Worm (Caenorhabditis elegans) whole organism, young adult: ENCODE results near the gene D2096.7.

Experiments used
- B0336.3 ChIP-seq: fragments of 200-800 bp; sonication (Bioruptor generic); IDR thresholded peaks from 2 replicates; pipeline ENCODE4 v1.3.6; 2022; ENCODE audit warnings: missing genetic modification characterization, missing compliant biosample characterization
- C06A6.2 ChIP-seq: fragments of 200-800 bp; sonication (Bioruptor generic); conservative IDR thresholded peaks from 2 replicates; pipeline ENCODE4 v1.3.6; 2022; ENCODE audit warnings: missing genetic modification characterization, missing compliant biosample characterization
- C17E4.6 ChIP-seq: fragments of 200-800 bp; sonication (Bioruptor generic); IDR thresholded peaks from 2 replicates; pipeline ENCODE4 v1.3.6; 2022; ENCODE audit warnings: missing genetic modification reagents, missing genetic modification characterization, missing compliant biosample characterization
- D2030.7 ChIP-seq: fragments of 200-800 bp; sonication (Bioruptor generic); IDR thresholded peaks from 2 replicates; pipeline ENCODE4 v1.3.6; 2022; ENCODE audit warnings: missing genetic modification reagents, missing genetic modification characterization, missing compliant biosample characterization
- F10E7.11 ChIP-seq: sonication (generic microtip); optimal IDR thresholded peaks from 2 replicates; lab custom pipeline; 2017; ENCODE audit warnings: mild to moderate bottlenecking, missing genetic modification characterization, moderate library complexity, missing compliant biosample characterization
- F22D6.2 ChIP-seq: sonication (generic microtip); optimal IDR thresholded peaks from 2 replicates; lab custom pipeline; 2016; ENCODE audit warnings: mild to moderate bottlenecking, missing genetic modification characterization, missing compliant biosample characterization
- F33H1.4 ChIP-seq: fragments of 200-800 bp; sonication (Bioruptor generic); IDR thresholded peaks from 2 replicates; pipeline ENCODE4 v1.3.6; 2022; ENCODE audit warnings: missing genetic modification reagents, missing genetic modification characterization, missing compliant biosample characterization
- F37B4.10 ChIP-seq: fragments of 200-800 bp; sonication (Bioruptor generic); IDR thresholded peaks from 2 replicates; pipeline ENCODE4 v1.3.6; 2022; ENCODE audit warnings: missing genetic modification characterization, missing compliant biosample characterization
- F52B5.7 ChIP-seq: sonication (generic microtip); optimal IDR thresholded peaks from 2 replicates; lab custom pipeline; 2016; ENCODE audit warnings: mild to moderate bottlenecking, missing genetic modification characterization, missing compliant biosample characterization
- F57A8.1 ChIP-seq: fragments of 200-800 bp; sonication (Bioruptor generic); optimal IDR thresholded peaks from 2 replicates; lab custom pipeline; 2018; ENCODE audit warnings: mild to moderate bottlenecking, missing genetic modification characterization, moderate library complexity, missing compliant biosample characterization
- K12H6.12 ChIP-seq: fragments of 200-800 bp; sonication (Bioruptor generic); optimal IDR thresholded peaks from 2 replicates; lab custom pipeline; 2018; ENCODE audit warnings: mild to moderate bottlenecking, missing genetic modification characterization, missing compliant biosample characterization
- Y53F4B.3 ChIP-seq: fragments of 200-800 bp; sonication (Bioruptor generic); IDR thresholded peaks from 2 replicates; pipeline ENCODE4 v1.3.6; 2022; ENCODE audit warnings: missing genetic modification reagents, missing genetic modification characterization, missing compliant biosample characterization
- Y79H2A.3 ChIP-seq: fragments of 200-800 bp; sonication (Bioruptor generic); conservative IDR thresholded peaks from 2 replicates; pipeline ENCODE4 v1.3.6; 2022; ENCODE audit warnings: missing genetic modification reagents, missing genetic modification characterization, missing compliant biosample characterization
- akir-1 ChIP-seq: fragments of 200-800 bp; sonication (Bioruptor generic); optimal IDR thresholded peaks from 2 replicates; lab custom pipeline; 2018; ENCODE audit warnings: mild to moderate bottlenecking, missing genetic modification characterization, moderate library complexity, missing compliant biosample characterization
- aptf-3 ChIP-seq: fragments of 200-800 bp; sonication (Bioruptor generic); IDR thresholded peaks from 2 replicates; pipeline ENCODE4 v1.3.6; 2022; ENCODE audit warnings: missing genetic modification characterization, missing compliant biosample characterization
- ccch-3 ChIP-seq: fragments of 200-800 bp; sonication (Bioruptor generic); optimal IDR thresholded peaks from 2 replicates; lab custom pipeline; 2018; ENCODE audit warnings: mild to moderate bottlenecking, missing genetic modification characterization, missing compliant biosample characterization
- cebp-2 ChIP-seq: fragments of 200-800 bp; sonication (Bioruptor generic); IDR thresholded peaks from 2 replicates; pipeline ENCODE4 v1.3.6; 2022; ENCODE audit warnings: missing genetic modification characterization, missing compliant biosample characterization
- ceh-100 ChIP-seq: fragments of 200-800 bp; sonication (Bioruptor generic); IDR thresholded peaks from 2 replicates; pipeline ENCODE4 v1.3.6; 2022; ENCODE audit warnings: missing genetic modification reagents, missing genetic modification characterization, missing compliant biosample characterization
- ceh-27 ChIP-seq: fragments of 200-800 bp; sonication (Bioruptor generic); optimal IDR thresholded peaks from 2 replicates; lab custom pipeline; 2018; ENCODE audit warnings: mild to moderate bottlenecking, missing genetic modification characterization, moderate library complexity, missing compliant biosample characterization
- chd-7 ChIP-seq: sonication (generic microtip); optimal IDR thresholded peaks from 2 replicates; lab custom pipeline; 2016; ENCODE audit warnings: mild to moderate bottlenecking, missing genetic modification characterization, moderate library complexity, missing compliant biosample characterization
- efl-1 ChIP-seq: fragments of 150-350 bp; optimal IDR thresholded peaks from 2 replicates; lab custom pipeline; 2014; ENCODE audit warnings: missing biosample characterization, missing genetic modification reagents, missing genetic modification characterization
- fkh-3 ChIP-seq: sonication (generic microtip); optimal IDR thresholded peaks from 2 replicates; lab custom pipeline; 2016; ENCODE audit warnings: mild to moderate bottlenecking, missing genetic modification characterization, missing compliant biosample characterization
- hlh-26 ChIP-seq: fragments of 200-800 bp; sonication (Bioruptor generic); conservative IDR thresholded peaks from 2 replicates; pipeline ENCODE4 v1.3.6; 2022; ENCODE audit warnings: missing genetic modification reagents, missing genetic modification characterization, missing compliant biosample characterization
- hmg-20 ChIP-seq: fragments of 200-800 bp; sonication (Bioruptor generic); IDR thresholded peaks from 2 replicates; pipeline ENCODE4 v1.3.6; 2022; ENCODE audit warnings: missing genetic modification reagents, missing genetic modification characterization, missing compliant biosample characterization
- hsf-1 ChIP-seq: fragments of 200-800 bp; sonication (Bioruptor generic); IDR thresholded peaks from 2 replicates; pipeline ENCODE4 v1.3.6; 2022; ENCODE audit warnings: missing genetic modification reagents, missing genetic modification characterization, missing compliant biosample characterization
- lag-1 ChIP-seq: fragments of 200-800 bp; sonication (Bioruptor generic); IDR thresholded peaks from 2 replicates; pipeline ENCODE4 v1.3.6; 2022; ENCODE audit warnings: missing genetic modification reagents, missing genetic modification characterization, missing compliant biosample characterization
- let-526 ChIP-seq: fragments of 200-800 bp; sonication (Bioruptor generic); IDR thresholded peaks from 2 replicates; pipeline ENCODE4 v1.3.6; 2022; ENCODE audit warnings: missing genetic modification reagents, missing genetic modification characterization, missing compliant biosample characterization
- let-607 ChIP-seq, 2 experiments: fragments of 200-800 bp in 1 of 2; sonication (Bioruptor generic) in 1 of 2; sonication (generic microtip) in 1 of 2; optimal IDR thresholded peaks; 2 replicates each; lab custom pipeline; 2016 to 2018; ENCODE audit warnings: mild to moderate bottlenecking in 2 of 2, missing compliant biosample characterization in 2 of 2, missing genetic modification characterization in 2 of 2, moderate library complexity in 2 of 2, missing genotype in 1 of 2
- lin-26 ChIP-seq: fragments of 200-800 bp; sonication (Bioruptor generic); IDR thresholded peaks from 2 replicates; pipeline ENCODE4 v1.3.6; 2022; ENCODE audit warnings: missing genetic modification reagents, missing genetic modification characterization, missing compliant biosample characterization
- lin-35 ChIP-seq, 3 experiments: fragments of 150-350 bp in 2 of 3; sonication (generic microtip) in 1 of 3; optimal IDR thresholded peaks; 2 replicates each; lab custom pipeline; 2014 to 2018; ENCODE audit warnings: missing biosample characterization in 3 of 3, missing genetic modification characterization in 3 of 3, missing genetic modification reagents in 3 of 3
- lsl-1 ChIP-seq: fragments of 200-800 bp; sonication (Bioruptor generic); optimal IDR thresholded peaks from 2 replicates; lab custom pipeline; 2018; ENCODE audit warnings: mild to moderate bottlenecking, missing genetic modification characterization, moderate library complexity, missing compliant biosample characterization
- madf-6 ChIP-seq: fragments of 200-800 bp; sonication (Bioruptor generic); IDR thresholded peaks from 2 replicates; pipeline ENCODE4 v1.3.6; 2022; ENCODE audit warnings: missing genetic modification reagents, missing genetic modification characterization, missing compliant biosample characterization
- mxl-1 ChIP-seq: sonication (generic microtip); optimal IDR thresholded peaks from 2 replicates; lab custom pipeline; 2016; ENCODE audit warnings: missing genetic modification characterization, missing compliant biosample characterization
- nfya-2 ChIP-seq: fragments of 200-800 bp; sonication (Bioruptor generic); IDR thresholded peaks from 2 replicates; pipeline ENCODE4 v1.3.6; 2022; ENCODE audit warnings: missing genetic modification reagents, missing genetic modification characterization, missing compliant biosample characterization
- nfyb-1 ChIP-seq: fragments of 200-800 bp; sonication (Bioruptor generic); IDR thresholded peaks from 2 replicates; pipeline ENCODE4 v1.3.6; 2022; ENCODE audit warnings: missing genetic modification reagents, missing genetic modification characterization, missing compliant biosample characterization
- nhr-120 ChIP-seq: fragments of 200-800 bp; sonication (Bioruptor generic); IDR thresholded peaks from 2 replicates; pipeline ENCODE4 v1.3.6; 2022; ENCODE audit warnings: missing genetic modification characterization, missing compliant biosample characterization
- nhr-80 ChIP-seq: sonication (generic microtip); optimal IDR thresholded peaks from 2 replicates; lab custom pipeline; 2016; ENCODE audit warnings: missing genetic modification characterization, missing compliant biosample characterization
- nhr-90 ChIP-seq: sonication (generic microtip); optimal IDR thresholded peaks from 2 replicates; lab custom pipeline; 2016; ENCODE audit warnings: missing genotype, mild to moderate bottlenecking, missing genetic modification characterization, missing compliant biosample characterization
- pbrm-1 ChIP-seq: fragments of 200-800 bp; sonication (Bioruptor generic); IDR thresholded peaks from 2 replicates; pipeline ENCODE4 v1.3.6; 2022; ENCODE audit warnings: missing genetic modification reagents, missing genetic modification characterization, missing compliant biosample characterization
- repo-1 ChIP-seq: sonication (generic microtip); optimal IDR thresholded peaks from 2 replicates; lab custom pipeline; 2017; ENCODE audit warnings: mild to moderate bottlenecking, missing genetic modification characterization, missing compliant biosample characterization
- sdz-38 ChIP-seq: sonication (generic microtip); optimal IDR thresholded peaks from 2 replicates; lab custom pipeline; 2016; ENCODE audit warnings: missing genotype, missing genetic modification characterization, missing compliant biosample characterization
- snpc-1.1 ChIP-seq: sonication (generic microtip); optimal IDR thresholded peaks from 2 replicates; lab custom pipeline; 2017; ENCODE audit warnings: missing genetic modification characterization, mild to moderate bottlenecking, missing compliant biosample characterization, antibody characterized with exemption, moderate library complexity, missing genotype, missing genetic modification reagents; ENCODE audit not compliant: insufficient read depth
- snpc-1.3 ChIP-seq: sonication (generic microtip); optimal IDR thresholded peaks from 2 replicates; lab custom pipeline; 2017; ENCODE audit warnings: missing genetic modification characterization, mild to moderate bottlenecking, missing compliant biosample characterization, antibody characterized with exemption, moderate library complexity, missing genotype, missing genetic modification reagents; ENCODE audit not compliant: insufficient read depth
- sptf-2 ChIP-seq: fragments of 200-800 bp; sonication (Bioruptor generic); optimal IDR thresholded peaks from 2 replicates; lab custom pipeline; 2018; ENCODE audit warnings: mild to moderate bottlenecking, missing genetic modification characterization, missing compliant biosample characterization
- tbp1 ChIP-seq: fragments of 200-800 bp; sonication (Bioruptor generic); optimal IDR thresholded peaks from 2 replicates; lab custom pipeline; 2018; ENCODE audit warnings: mild to moderate bottlenecking, missing genetic modification characterization, missing compliant biosample characterization
- tlf-1 ChIP-seq: fragments of 200-800 bp; sonication (Bioruptor generic); optimal IDR thresholded peaks from 2 replicates; lab custom pipeline; 2018; ENCODE audit warnings: mild to moderate bottlenecking, missing genetic modification characterization, missing compliant biosample characterization
- unc-130 ChIP-seq: sonication (generic microtip); optimal IDR thresholded peaks from 2 replicates; lab custom pipeline; 2016; ENCODE audit warnings: missing genetic modification reagents, missing genetic modification characterization, missing compliant biosample characterization
- unc-62 ChIP-seq: fragments of 150-350 bp; optimal IDR thresholded peaks from 2 replicates; lab custom pipeline; 2014; ENCODE audit warnings: missing biosample characterization, missing genetic modification reagents, missing genetic modification characterization
- zim-3 ChIP-seq: sonication (generic microtip); optimal IDR thresholded peaks from 2 replicates; lab custom pipeline; 2017; ENCODE audit warnings: mild to moderate bottlenecking, missing genetic modification characterization, moderate library complexity, missing compliant biosample characterization
- ztf-3 ChIP-seq: fragments of 200-800 bp; sonication (Bioruptor generic); optimal IDR thresholded peaks from 2 replicates; lab custom pipeline; 2018; ENCODE audit warnings: mild to moderate bottlenecking, missing genetic modification characterization, missing compliant biosample characterization

The D2096.7 gene

DNA sequence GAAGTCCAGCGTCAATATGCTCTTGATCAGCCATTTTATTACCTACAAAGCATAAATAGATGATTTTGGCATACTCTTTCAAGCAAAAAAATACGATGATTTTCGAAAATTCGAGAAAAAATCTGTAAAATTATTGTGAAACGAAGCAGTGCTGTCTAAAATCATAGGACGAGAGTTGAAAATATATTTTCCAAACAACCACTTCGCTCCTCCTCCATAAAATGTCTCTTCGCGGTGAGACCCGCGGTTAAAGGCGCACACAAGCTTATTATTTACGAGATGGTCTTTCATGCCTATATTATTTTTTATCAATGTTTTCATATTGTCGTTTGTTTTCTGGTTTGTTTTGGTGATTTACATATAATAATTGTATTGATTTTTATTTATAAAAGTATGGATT, 1.8 kb upstream of the D2096.7 start, which contains the start of gene nap-1 (continued):
- no peak for TF ChIP-seq ceh-100 (GFP tag; lab: Robert Waterston, UW)
- no peak for TF ChIP-seq F57A8.1 (GFP tag; lab: Kevin White, UChicago)
- TF ChIP-seq nfya-2, result no peak
- TF ChIP-seq C06A6.2, result no peak
- peak; percentile 27; the same call in 1 of the 2 replicates for TF ChIP-seq pbrm-1 (GFP tag; lab: Robert Waterston, UW)
- no peak for TF ChIP-seq cebp-2 (GFP tag; lab: Robert Waterston, UW)
- no peak for TF ChIP-seq F37B4.10 (GFP tag; lab: Robert Waterston, UW)
- no peak for TF ChIP-seq ccch-3
- no peak for TF ChIP-seq F22D6.2 (tag; lab: Kevin White, UChicago)
- no peak for TF ChIP-seq unc-130 (GFP tag; lab: Kevin White, UChicago)
- no peak for TF ChIP-seq hlh-26 (GFP tag; lab: Robert Waterston, UW)
- TF ChIP-seq unc-62 (GFP tag; lab: Kevin White, UChicago), result no peak
- TF ChIP-seq nfyb-1 (GFP tag; lab: Robert Waterston, UW), result 0 out of 2 replicates have a peak, but pooled peaks have one; percentile 49
- no peak for TF ChIP-seq K12H6.12
- no peak for TF ChIP-seq zim-3 (tag; lab: Kevin White, UChicago)
- peak; percentile 58 for TF ChIP-seq nhr-80 (tag; lab: Kevin White, UChicago)
- no peak for TF ChIP-seq mxl-1 (tag; lab: Kevin White, UChicago)
- TF ChIP-seq tbp1 (GFP tag; lab: Kevin White, UChicago), result peak; percentile 55
- no peak for TF ChIP-seq nhr-120 (GFP tag; lab: Robert Waterston, UW)
- no peak for TF ChIP-seq snpc-1.1
- no peak for TF ChIP-seq lag-1 (GFP tag; lab: Robert Waterston, UW)
- TF ChIP-seq sdz-38, result no peak
- no peak for TF ChIP-seq lin-26 (GFP tag; lab: Robert Waterston, UW)
- peak; percentile 50; the same call in 1 of the 2 replicates for TF ChIP-seq madf-6 (GFP tag; lab: Robert Waterston, UW)
- TF ChIP-seq F33H1.4 (GFP tag; lab: Robert Waterston, UW), result peak; percentile 92
- TF ChIP-seq repo-1 (tag; lab: Kevin White, UChicago), result no peak
- no peak for TF ChIP-seq let-526 (GFP tag; lab: Robert Waterston, UW)
- no peak for TF ChIP-seq F10E7.11
- no peak for TF ChIP-seq Y79H2A.3
- TF ChIP-seq lsl-1 (GFP tag; lab: Kevin White, UChicago), result peak; percentile 28
- TF ChIP-seq F52B5.7 (tag; lab: Kevin White, UChicago), result no peak
- TF ChIP-seq akir-1, result no peak
- peak; percentile 6 for TF ChIP-seq snpc-1.3 (tag; lab: Kevin White, UChicago)
- no peak for TF ChIP-seq chd-7 (tag; lab: Kevin White, UChicago)
- no peak for TF ChIP-seq C17E4.6
- no peak for TF ChIP-seq hmg-20 (GFP tag; lab: Robert Waterston, UW)
- no peak for TF ChIP-seq let-607 (tag; optimal IDR thresholded peaks at IDR 0.05; lab: Kevin White, UChicago)
- no peak for TF ChIP-seq hsf-1
- peak; percentile 55 for TF ChIP-seq ceh-27 (GFP tag; lab: Kevin White, UChicago)
- TF ChIP-seq nhr-90, result no peak
- TF ChIP-seq D2030.7, result no peak
- TF ChIP-seq Y53F4B.3 (GFP tag; lab: Robert Waterston, UW), result no peak
- TF ChIP-seq fkh-3 (tag; lab: Kevin White, UChicago), result no peak
- TF ChIP-seq lin-35 (GFP tag; optimal IDR thresholded peaks at IDR 0.05; lab: Kevin White, UChicago), result no peak
- TF ChIP-seq efl-1, result no peak
- no peak for TF ChIP-seq sptf-2 (GFP tag; lab: Kevin White, UChicago)
- no peak for TF ChIP-seq ztf-3 (GFP tag; lab: Kevin White, UChicago)
- TF ChIP-seq aptf-3, result no peak
- no peak for TF ChIP-seq B0336.3
- no peak for TF ChIP-seq tlf-1 (GFP tag; lab: Kevin White, UChicago)
